Worm (Caenorhabditis elegans) whole organism, mixed stage, embryonic: ENCODE data around the gene C17F4.7.

Source experiments
- nhr-2 ChIP-seq: fragments of 150-350 bp; optimal IDR thresholded peaks from 2 replicates; lab custom pipeline; 2014; ENCODE audit warnings: missing biosample characterization, missing genetic modification characterization
- snpc-4 ChIP-seq: fragments of 150-350 bp; optimal IDR thresholded peaks from 2 replicates; lab custom pipeline; 2014; ENCODE audit warnings: missing biosample characterization, missing genetic modification characterization

DNA sequence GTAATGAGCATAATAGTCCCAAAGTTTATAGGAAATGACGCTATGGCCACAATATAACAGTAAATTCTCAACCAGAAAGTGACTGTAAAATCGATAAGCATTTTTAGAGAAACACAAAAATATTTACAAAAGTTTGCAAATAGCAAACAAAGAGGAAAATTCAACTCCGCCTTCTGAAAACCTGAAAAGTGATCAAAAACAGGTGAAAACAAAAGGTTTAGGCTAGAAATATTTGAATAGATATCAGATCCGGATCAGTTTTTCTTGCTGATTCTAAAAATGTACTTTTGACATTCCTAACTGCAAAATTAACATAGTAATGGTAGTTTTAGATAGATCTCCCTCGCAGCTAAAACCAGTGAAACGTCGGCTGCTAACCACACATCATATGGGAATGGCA, 46.8 kb downstream of the C17F4.7 start, which contains the start of gene sri-51:
- no peak for TF ChIP-seq snpc-4
- TF ChIP-seq nhr-2 (tag; lab: Kevin White, UChicago), result no peak
